Fruit fly (Drosophila melanogaster): Measurements from ENCODE around the gene oc.

The oc gene

dm6 chrX:8681189-8681821 is 30.8 kb upstream of the oc start, which contains the start of gene CAH3 (continued):
- TF ChIP-seq unc-4 (GFP tag; IDR thresholded peaks at IDR 0.05; ENCODE audit: partially characterized antibody) (no peak), CG30431 (GFP tag; optimal IDR thresholded peaks at IDR 0.05) (peak; percentile 92), klu (GFP tag; IDR thresholded peaks at IDR 0.05) (peak; percentile 73), CG12942 (GFP tag; optimal IDR thresholded peaks at IDR 0.05) (peak; percentile 92), CG2116 (GFP tag; optimal IDR thresholded peaks at IDR 0.05) (peak; percentile 74), CG5953 (GFP tag; IDR thresholded peaks at IDR 0.05) (peak; percentile 86; the same call in 1 of the 2 replicates), hth (optimal IDR thresholded peaks at IDR 0.05) (no peak), Ets97D (GFP tag; optimal IDR thresholded peaks at IDR 0.05) (peak; percentile 80), CG31224 (GFP tag; IDR thresholded peaks at IDR 0.05) (peak; percentile 85), E2f1 (GFP tag; IDR thresholded peaks at IDR 0.05) (peak; percentile 90), Nf-YB (GFP tag; optimal IDR thresholded peaks at IDR 0.05) (peak; percentile 85), gem (tag; optimal IDR thresholded peaks at IDR 0.05) (peak; percentile 97), CHES-1-like (GFP tag; optimal IDR thresholded peaks at IDR 0.05) (peak; percentile 95), kni (GFP tag; optimal IDR thresholded peaks at IDR 0.05) (peak; percentile 89), CG6272 (GFP tag; IDR thresholded peaks at IDR 0.05) (peak; percentile 74), Hand (GFP tag; optimal IDR thresholded peaks at IDR 0.05) (peak; percentile 90), eve (GFP tag; optimal IDR thresholded peaks at IDR 0.05) (peak; percentile 23 to 97), CG18619 (GFP tag; optimal IDR thresholded peaks at IDR 0.05) (peak; percentile 93), ftz-f1 (GFP tag; optimal IDR thresholded peaks at IDR 0.05) (no peak), az2 (GFP tag; optimal IDR thresholded peaks at IDR 0.05) (peak; percentile 91), nerfin-2 (GFP tag; IDR thresholded peaks at IDR 0.05; ENCODE audit: partially characterized antibody) (no peak), unpg (GFP tag; optimal IDR thresholded peaks at IDR 0.05) (peak; percentile 96), NFAT (GFP tag; IDR thresholded peaks at IDR 0.05) (peak; percentile 90), CG32767 (GFP tag; IDR thresholded peaks at IDR 0.05) (peak; percentile 90), abd-A (tag; optimal IDR thresholded peaks at IDR 0.05) (peak; percentile 74), sc (optimal IDR thresholded peaks at IDR 0.05) (no peak), sc (GFP tag; optimal IDR thresholded peaks at IDR 0.05) (peak; percentile 85), CG14860 (GFP tag; IDR thresholded peaks at IDR 0.05; ENCODE audit: partially characterized antibody) (no peak), B-H2 (GFP tag; optimal IDR thresholded peaks at IDR 0.05) (peak; percentile 92), crp (GFP tag; optimal IDR thresholded peaks at IDR 0.05) (peak in 1 of 2 experiments; percentile 58), CG12219 (GFP tag; optimal IDR thresholded peaks at IDR 0.05) (peak; percentile 95), ken (GFP tag; IDR thresholded peaks at IDR 0.05) (peak; percentile 91), pum (GFP tag; optimal IDR thresholded peaks at IDR 0.05) (peak; percentile 93), amos (GFP tag; IDR thresholded peaks at IDR 0.05; ENCODE audit: partially characterized antibody) (no peak), nmo (GFP tag; optimal IDR thresholded peaks at IDR 0.05) (peak; percentile 96), tll (GFP tag; optimal IDR thresholded peaks at IDR 0.05) (peak in 1 of 2 experiments; percentile 1), row (GFP tag; IDR thresholded peaks at IDR 0.05) (peak; percentile 97), CG12299 (tag; optimal IDR thresholded peaks at IDR 0.05) (peak; percentile 93), CG8765 (GFP tag; IDR thresholded peaks at IDR 0.05) (peak; percentile 89), CTCF (GFP tag; optimal IDR thresholded peaks at IDR 0.05) (peak; percentile 41), Ssrp (tag; optimal IDR thresholded peaks at IDR 0.05) (peak; percentile 93), NC2β (GFP tag; optimal IDR thresholded peaks at IDR 0.05) (peak; percentile 92), CG4730 (GFP tag; IDR thresholded peaks at IDR 0.05) (peak; percentile 78), CG8388 (GFP tag; optimal IDR thresholded peaks at IDR 0.05) (peak; percentile 94), Deaf1 (tag; optimal IDR thresholded peaks at IDR 0.05) (peak; percentile 78), Aef1 (GFP tag; IDR thresholded peaks at IDR 0.05) (peak; percentile 83), CG16779 (GFP tag; IDR thresholded peaks at IDR 0.05) (peak; percentile 81), CG1233 (GFP tag; optimal IDR thresholded peaks at IDR 0.05) (peak; percentile 92), tna (GFP tag; IDR thresholded peaks at IDR 0.05; ENCODE audit: partially characterized antibody) (no peak), ERR (GFP tag; optimal IDR thresholded peaks at IDR 0.05) (peak; percentile 86)
